Fruit fly (Drosophila melanogaster): ENCODE measurements around the gene tws.
A peak's percentile ranks its signal among the peaks of the same experiment; 100 is the strongest.

tws gene

dm6 chr3R:10083077-10083476 is 56.5 kb downstream of the tws start:
- TF ChIP-seq svp (GFP tag) (no peak), CG32006 (GFP tag; optimal IDR thresholded peaks at IDR 0.05) (no peak), vri (GFP tag; optimal IDR thresholded peaks at IDR 0.05) (peak; percentile 37), fkh (GFP tag; optimal IDR thresholded peaks at IDR 0.05) (no peak), net (GFP tag; optimal IDR thresholded peaks at IDR 0.05) (no peak), Eip78C (GFP tag) (peak; percentile 56), dsx (GFP tag; optimal IDR thresholded peaks at IDR 0.05; ENCODE audit: poor library complexity, severe bottlenecking) (no peak)

dm6 chr3R:10082549-10083075 is 57.0 kb downstream of the tws start:
- TF ChIP-seq Ets96B (tag; optimal IDR thresholded peaks at IDR 0.05), result peak; percentile 93
- no peak for TF ChIP-seq dac (GFP tag; optimal IDR thresholded peaks at IDR 0.05)
- peak; percentile 87 for TF ChIP-seq acj6 (GFP tag; optimal IDR thresholded peaks at IDR 0.05)
- peak; percentile 86 for TF ChIP-seq Eip75B (GFP tag; optimal IDR thresholded peaks at IDR 0.05)
- peak; percentile 68 to 91 for TF ChIP-seq salr (GFP tag; optimal IDR thresholded peaks at IDR 0.05)
- TF ChIP-seq CG10631 (GFP tag; optimal IDR thresholded peaks at IDR 0.05), result peak; percentile 90
- TF ChIP-seq CG34406 (GFP tag; optimal IDR thresholded peaks at IDR 0.05), result peak; percentile 77
- peak; percentile 84 for TF ChIP-seq OdsH (GFP tag; optimal IDR thresholded peaks at IDR 0.05)
- peak; percentile 93 for TF ChIP-seq CG10669 (GFP tag; optimal IDR thresholded peaks at IDR 0.05)
- TF ChIP-seq Ets21C (GFP tag; optimal IDR thresholded peaks at IDR 0.05), result peak; percentile 63
- TF ChIP-seq CG6808 (GFP tag; optimal IDR thresholded peaks at IDR 0.05), result peak; percentile 91
- peak; percentile 81 for TF ChIP-seq Sox15 (GFP tag; optimal IDR thresholded peaks at IDR 0.05)
- peak; percentile 84 for TF ChIP-seq CG6163 (GFP tag; IDR thresholded peaks at IDR 0.05)
- peak; percentile 80 for TF ChIP-seq CG8319 (GFP tag; optimal IDR thresholded peaks at IDR 0.05)
- peak; percentile 80 for TF ChIP-seq topi (GFP tag; optimal IDR thresholded peaks at IDR 0.05)
- TF ChIP-seq Sox102F (GFP tag; optimal IDR thresholded peaks at IDR 0.05), result peak; percentile 63
- peak; percentile 81 for TF ChIP-seq Hr39 (GFP tag; optimal IDR thresholded peaks at IDR 0.05)
- TF ChIP-seq CG11294 (GFP tag; IDR thresholded peaks at IDR 0.05), result peak; percentile 65; the same call in 1 of the 2 replicates
- peak; percentile 82 for TF ChIP-seq CG3919 (GFP tag; optimal IDR thresholded peaks at IDR 0.05)
- peak; percentile 67 for TF ChIP-seq CG11762 (GFP tag; optimal IDR thresholded peaks at IDR 0.05; ENCODE audit: insufficient read depth)
- TF ChIP-seq eg (GFP tag; IDR thresholded peaks at IDR 0.05), result peak; percentile 67; the same call in 2 of the 3 replicates
- TF ChIP-seq CG8119 (GFP tag; IDR thresholded peaks at IDR 0.05), result peak; percentile 69
- peak; percentile 84 for TF ChIP-seq CG31627 (GFP tag; optimal IDR thresholded peaks at IDR 0.05)
- no peak for TF ChIP-seq Hr38 (GFP tag; optimal IDR thresholded peaks at IDR 0.05)
- TF ChIP-seq cyc (GFP tag; optimal IDR thresholded peaks at IDR 0.05), result peak; percentile 85
- TF ChIP-seq dsx (GFP tag; optimal IDR thresholded peaks at IDR 0.05; ENCODE audit: poor library complexity, severe bottlenecking), result peak; percentile 90
- peak; percentile 71 for TF ChIP-seq CG7368 (GFP tag; optimal IDR thresholded peaks at IDR 0.05)
- TF ChIP-seq CG1621 (tag; optimal IDR thresholded peaks at IDR 0.05), result peak; percentile 89
- peak; percentile 37 for TF ChIP-seq CG4318 (GFP tag; optimal IDR thresholded peaks at IDR 0.05)
- TF ChIP-seq fd59A (GFP tag; optimal IDR thresholded peaks at IDR 0.05), result peak; percentile 93
- peak; percentile 73 for TF ChIP-seq Hr4 (GFP tag; optimal IDR thresholded peaks at IDR 0.05)
- peak; percentile 86 for TF ChIP-seq esn (GFP tag; optimal IDR thresholded peaks at IDR 0.05)
- peak; percentile 72 for TF ChIP-seq CG9139 (GFP tag; optimal IDR thresholded peaks at IDR 0.05)
- TF ChIP-seq pdm3 (GFP tag; optimal IDR thresholded peaks at IDR 0.05), result peak; percentile 87
- TF ChIP-seq Lpt (GFP tag; optimal IDR thresholded peaks at IDR 0.05), result peak; percentile 46
- peak; percentile 67 for TF ChIP-seq Blimp-1 (GFP tag; optimal IDR thresholded peaks at IDR 0.05)
- no peak for TF ChIP-seq Eip93F (GFP tag; optimal IDR thresholded peaks at IDR 0.05)
- peak; percentile 80 for TF ChIP-seq achi (GFP tag; optimal IDR thresholded peaks at IDR 0.05)
- TF ChIP-seq CG32006 (GFP tag; optimal IDR thresholded peaks at IDR 0.05), result peak; percentile 66
- peak; percentile 73 for TF ChIP-seq CG11902 (GFP tag; optimal IDR thresholded peaks at IDR 0.05)
- peak; percentile 83 for TF ChIP-seq CG8632 (GFP tag; optimal IDR thresholded peaks at IDR 0.05)
- peak; percentile 93 for TF ChIP-seq vri (GFP tag; optimal IDR thresholded peaks at IDR 0.05)
- TF ChIP-seq CG6276 (GFP tag; optimal IDR thresholded peaks at IDR 0.05), result peak; percentile 25
- TF ChIP-seq Gug (GFP tag; IDR thresholded peaks at IDR 0.05), result peak; percentile 65
- TF ChIP-seq net (GFP tag; optimal IDR thresholded peaks at IDR 0.05), result peak; percentile 63
- TF ChIP-seq spab (GFP tag; optimal IDR thresholded peaks at IDR 0.05), result peak; percentile 92

Data from whole organism, prepupa.